Fruit fly (Drosophila melanogaster) whole organism, embryonic: ENCODE results near the gene Taf6.

ENCODE experiments used
- Bdp1 ChIP-seq: fragments of 200-800 bp; sonication (Bioruptor generic); optimal IDR thresholded peaks from 3 replicates; lab custom pipeline; 2016; ENCODE audit warnings: missing biosample characterization, missing genetic modification characterization
- CG10209 ChIP-seq: fragments of 200-800 bp; sonication (Bioruptor generic); optimal IDR thresholded peaks from 3 replicates; lab custom pipeline; 2017; ENCODE audit warnings: missing biosample characterization, mild to moderate bottlenecking, missing genetic modification characterization, missing genetic modification reagents
- CG14441 ChIP-seq: fragments of 200-800 bp; sonication (Bioruptor generic); IDR thresholded peaks from 2 replicates; pipeline ENCODE4 v1.3.6; 2022; ENCODE audit warnings: missing biosample characterization, missing genetic modification characterization
- CG1792 ChIP-seq: fragments of 200-800 bp; sonication (Bioruptor generic); optimal IDR thresholded peaks from 2 replicates; lab custom pipeline; 2016; ENCODE audit warnings: missing biosample characterization, missing genetic modification characterization
- CG18476 ChIP-seq: fragments of 200-800 bp; sonication (Bioruptor generic); optimal IDR thresholded peaks from 2 replicates; lab custom pipeline; 2016; ENCODE audit warnings: missing biosample characterization, mild to moderate bottlenecking, missing genetic modification characterization
- CG30020 ChIP-seq: fragments of 200-800 bp; optimal IDR thresholded peaks from 2 replicates; lab custom pipeline; 2019; ENCODE audit warnings: missing biosample characterization, mild to moderate bottlenecking, missing genetic modification characterization, moderate library complexity
- CG3065 ChIP-seq: fragments of 200-800 bp; sonication (Bioruptor generic); optimal IDR thresholded peaks from 2 replicates; lab custom pipeline; 2016; ENCODE audit warnings: missing biosample characterization, missing genetic modification characterization
- CG3163 ChIP-seq: fragments of 200-800 bp; sonication (Bioruptor generic); optimal IDR thresholded peaks from 3 replicates; lab custom pipeline; 2016; ENCODE audit warnings: missing biosample characterization, missing genetic modification characterization
- CG33213 ChIP-seq: fragments of 200-800 bp; sonication (Bioruptor generic); optimal IDR thresholded peaks from 3 replicates; lab custom pipeline; 2016; ENCODE audit warnings: missing biosample characterization, missing genetic modification characterization
- CG33557 ChIP-seq: fragments of 200-800 bp; sonication (Bioruptor generic); optimal IDR thresholded peaks from 2 replicates; lab custom pipeline; 2019; ENCODE audit warnings: missing biosample characterization, mild to moderate bottlenecking, missing genetic modification characterization, moderate library complexity
- CG6272 ChIP-seq: fragments of 200-800 bp; sonication (Bioruptor generic); IDR thresholded peaks from 2 replicates; pipeline ENCODE4 v1.3.6; 2022; ENCODE audit warnings: missing biosample characterization, missing genetic modification characterization
- CG6813 ChIP-seq: fragments of 200-800 bp; sonication (Bioruptor generic); optimal IDR thresholded peaks from 2 replicates; lab custom pipeline; 2017; ENCODE audit warnings: missing biosample characterization, missing genetic modification characterization, mild to moderate bottlenecking, moderate library complexity, missing genetic modification reagents
- CG9932 ChIP-seq: fragments of 200-800 bp; sonication (Bioruptor generic); IDR thresholded peaks from 2 replicates; pipeline ENCODE4 v1.3.6; 2022; ENCODE audit warnings: missing biosample characterization, missing genetic modification characterization
- Camta ChIP-seq: fragments of 200-800 bp; sonication (Bioruptor generic); optimal IDR thresholded peaks from 2 replicates; lab custom pipeline; 2016; ENCODE audit warnings: missing biosample characterization, missing genetic modification characterization
- Dip2 ChIP-seq: fragments of 200-800 bp; sonication (Bioruptor generic); IDR thresholded peaks from 2 replicates; pipeline ENCODE4 v1.3.6; 2022; ENCODE audit warnings: missing biosample characterization, missing genetic modification characterization
- Dip3 ChIP-seq: fragments of 200-800 bp; sonication (Bioruptor generic); optimal IDR thresholded peaks from 3 replicates; lab custom pipeline; 2016; ENCODE audit warnings: missing biosample characterization, missing genetic modification characterization
- ERR ChIP-seq: fragments of 200-800 bp; sonication (Bioruptor generic); optimal IDR thresholded peaks from 2 replicates; lab custom pipeline; 2016; ENCODE audit warnings: missing biosample characterization, missing genetic modification characterization
- Elba2 ChIP-seq: fragments of 200-800 bp; sonication (Bioruptor generic); optimal IDR thresholded peaks from 3 replicates; lab custom pipeline; 2016; ENCODE audit warnings: missing biosample characterization, missing genetic modification characterization
- Gug ChIP-seq: fragments of 200-800 bp; sonication (Bioruptor generic); IDR thresholded peaks from 4 replicates; pipeline ENCODE4 v1.3.6; 2022; ENCODE audit warnings: missing biosample characterization, missing genetic modification characterization
- HLH3B ChIP-seq: fragments of 200-800 bp; sonication (Bioruptor generic); IDR thresholded peaks from 2 replicates; pipeline ENCODE4 v1.3.6; 2022; ENCODE audit warnings: missing biosample characterization, missing genetic modification characterization
- Hey ChIP-seq: fragments of 200-800 bp; sonication (Bioruptor generic); optimal IDR thresholded peaks from 3 replicates; lab custom pipeline; 2018; ENCODE audit warnings: missing biosample characterization, mild to moderate bottlenecking, missing genetic modification characterization
- Hmr ChIP-seq: fragments of 200-800 bp; sonication (Bioruptor generic); optimal IDR thresholded peaks from 3 replicates; lab custom pipeline; 2017; ENCODE audit warnings: mild to moderate bottlenecking, missing biosample characterization, missing genetic modification reagents, missing genetic modification characterization
- Hr3 ChIP-seq: fragments of 200-800 bp; sonication (Bioruptor generic); optimal IDR thresholded peaks from 3 replicates; lab custom pipeline; 2016; ENCODE audit warnings: missing biosample characterization, missing genetic modification characterization
- Hsf ChIP-seq: fragments of 200-800 bp; sonication (Bioruptor generic); optimal IDR thresholded peaks from 3 replicates; lab custom pipeline; 2016; ENCODE audit warnings: missing biosample characterization, missing genetic modification characterization
- MBD-R2 ChIP-seq: fragments of 200-800 bp; sonication (Bioruptor generic); IDR thresholded peaks from 2 replicates; pipeline ENCODE4 v1.3.6; 2022; ENCODE audit warnings: missing biosample characterization, missing genetic modification characterization
- Max ChIP-seq: fragments of 200-800 bp; sonication (Bioruptor generic); optimal IDR thresholded peaks from 2 replicates; lab custom pipeline; 2016; ENCODE audit warnings: missing biosample characterization, mild to moderate bottlenecking, missing genetic modification characterization
- Neu2 ChIP-seq: fragments of 200-800 bp; sonication (Bioruptor generic); optimal IDR thresholded peaks from 3 replicates; lab custom pipeline; 2016; ENCODE audit warnings: missing biosample characterization, missing genetic modification characterization, borderline replicate concordance
- Vsx1 ChIP-seq: fragments of 200-800 bp; sonication (Bioruptor generic); optimal IDR thresholded peaks from 2 replicates; lab custom pipeline; 2017; ENCODE audit warnings: missing biosample characterization, mild to moderate bottlenecking, missing genetic modification characterization, missing genetic modification reagents
- YL-1 ChIP-seq: fragments of 200-800 bp; sonication (Bioruptor generic); optimal IDR thresholded peaks from 3 replicates; lab custom pipeline; 2017; ENCODE audit warnings: missing biosample characterization, mild to moderate bottlenecking, missing genetic modification characterization
- ase ChIP-seq: fragments of 200-800 bp; sonication (Bioruptor generic); IDR thresholded peaks from 3 replicates; pipeline ENCODE4 v1.3.6; 2022; ENCODE audit warnings: missing biosample characterization, missing genetic modification characterization
- bigmax ChIP-seq: fragments of 200-800 bp; sonication (Bioruptor generic); optimal IDR thresholded peaks from 2 replicates; lab custom pipeline; 2018; ENCODE audit warnings: missing biosample characterization, mild to moderate bottlenecking, missing genetic modification characterization
- dati ChIP-seq: fragments of 200-800 bp; sonication (Bioruptor generic); IDR thresholded peaks from 2 replicates; pipeline ENCODE4 v1.3.6; 2022; ENCODE audit warnings: missing biosample characterization, missing genetic modification characterization
- dimm ChIP-seq: fragments of 200-800 bp; sonication (Bioruptor generic); IDR thresholded peaks from 2 replicates; pipeline ENCODE4 v1.3.6; 2022; ENCODE audit warnings: missing biosample characterization, missing genetic modification characterization
- eyg ChIP-seq: fragments of 200-800 bp; sonication (Bioruptor generic); optimal IDR thresholded peaks from 3 replicates; lab custom pipeline; 2016; ENCODE audit warnings: missing biosample characterization, missing genetic modification characterization
- gro ChIP-seq: fragments of 200-800 bp; sonication (Bioruptor generic); optimal IDR thresholded peaks from 2 replicates; lab custom pipeline; 2016; ENCODE audit warnings: missing biosample characterization, missing genetic modification characterization
- gsb ChIP-seq: fragments of 200-800 bp; sonication (Bioruptor generic); IDR thresholded peaks from 2 replicates; pipeline ENCODE4 v1.3.6; 2022; ENCODE audit warnings: missing biosample characterization, missing genetic modification characterization
- gt ChIP-seq: fragments of 200-800 bp; sonication (Bioruptor generic); IDR thresholded peaks from 2 replicates; pipeline ENCODE4 v1.3.6; 2022; ENCODE audit warnings: missing biosample characterization, missing genetic modification characterization
- h ChIP-seq: fragments of >200 bp; optimal IDR thresholded peaks from 2 replicates; lab custom pipeline; 2017
- hb ChIP-seq: fragments of 200-800 bp; sonication (Bioruptor generic); IDR thresholded peaks from 3 replicates; pipeline ENCODE4 v1.3.6; 2022; ENCODE audit warnings: missing biosample characterization, missing genetic modification characterization; ENCODE audit not compliant: partially characterized antibody
- jumu ChIP-seq: fragments of 200-800 bp; sonication (Bioruptor generic); optimal IDR thresholded peaks from 3 replicates; lab custom pipeline; 2016; ENCODE audit warnings: missing biosample characterization, missing genetic modification characterization
- kay ChIP-seq: fragments of 200-800 bp; sonication (Bioruptor generic); optimal IDR thresholded peaks from 2 replicates; lab custom pipeline; 2016; ENCODE audit warnings: missing biosample characterization, missing genetic modification characterization
- klu ChIP-seq: fragments of 200-800 bp; sonication (Bioruptor generic); IDR thresholded peaks from 2 replicates; pipeline ENCODE4 v1.3.6; 2022; ENCODE audit warnings: missing biosample characterization, missing genetic modification characterization
- pan ChIP-seq, 4 experiments: fragments of >200 bp in 3 of 4; fragments of 200-800 bp in 1 of 4; sonication (Bioruptor generic) in 1 of 4; optimal IDR thresholded peaks in 3 of 4; IDR thresholded peaks in 1 of 4; 2 replicates each; pipeline versions ENCODE4 v1.3.6 to Lab custom; 2017 to 2022; ENCODE audit warnings: missing biosample characterization in 2 of 4, missing genetic modification characterization in 2 of 4, mixed read lengths in 1 of 4
- pb ChIP-seq: fragments of 200-800 bp; sonication (Bioruptor generic); optimal IDR thresholded peaks from 3 replicates; lab custom pipeline; 2016; ENCODE audit warnings: missing biosample characterization, missing genetic modification characterization
- pum ChIP-seq: fragments of 200-800 bp; sonication (Bioruptor generic); optimal IDR thresholded peaks from 2 replicates; lab custom pipeline; 2016; ENCODE audit warnings: missing biosample characterization, missing genetic modification characterization
- sc ChIP-seq, 3 experiments: fragments of >200 bp in 2 of 3; fragments of 200-800 bp in 1 of 3; sonication (Bioruptor generic) in 1 of 3; optimal IDR thresholded peaks; 2 replicates in 2 of 3; 3 replicates in 1 of 3; lab custom pipeline; 2017; ENCODE audit warnings: mild to moderate bottlenecking in 1 of 3, missing biosample characterization in 1 of 3, missing genetic modification characterization in 1 of 3, missing genetic modification reagents in 1 of 3
- sim ChIP-seq: fragments of 200-800 bp; sonication (Bioruptor generic); IDR thresholded peaks from 2 replicates; pipeline ENCODE4 v1.3.6; 2022; ENCODE audit warnings: missing biosample characterization, missing genetic modification characterization
- ttk ChIP-seq: fragments of 200-800 bp; sonication (Bioruptor generic); IDR thresholded peaks from 2 replicates; pipeline ENCODE4 v2.1.2; 2022; ENCODE audit warnings: missing biosample characterization, missing genetic modification characterization
- zen2 ChIP-seq: fragments of 200-800 bp; sonication (Bioruptor generic); IDR thresholded peaks from 3 replicates; pipeline ENCODE4 v1.3.6; 2022; ENCODE audit warnings: missing biosample characterization, missing genetic modification characterization; ENCODE audit not compliant: partially characterized antibody
- zfh1 ChIP-seq: fragments of 200-800 bp; sonication (Bioruptor generic); IDR thresholded peaks from 3 replicates; pipeline ENCODE4 v1.3.6; 2022; ENCODE audit warnings: missing biosample characterization, missing genetic modification characterization

Gene Taf6

dm6 chr3L:19618072-19618958 lies 19.4 kb downstream of the Taf6 start, which contains the start of gene asf1 (continued):
- no peak for TF ChIP-seq ttk (GFP tag; lab: Robert Waterston, UW)
- no peak for TF ChIP-seq klu (GFP tag; lab: Robert Waterston, UW)
- no peak for TF ChIP-seq Hr3
- no peak for TF ChIP-seq h (lab: Kevin White, UChicago)
- TF ChIP-seq CG30020 (tag; lab: Kevin White, UChicago): peak; percentile 23
- no peak for TF ChIP-seq Max
- no peak for TF ChIP-seq dati (GFP tag; lab: Robert Waterston, UW)
- no peak for TF ChIP-seq Dip2 (GFP tag; lab: Robert Waterston, UW)
- TF ChIP-seq Hmr (GFP tag; lab: Kevin White, UChicago): peak; percentile 51
- TF ChIP-seq Dip3 (GFP tag; lab: Kevin White, UChicago): peak; percentile 27
- no peak for TF ChIP-seq CG33557 (GFP tag; lab: Kevin White, UChicago)
- TF ChIP-seq CG9932 (GFP tag; lab: Robert Waterston, UW): 0 out of 2 replicates have a peak, but pooled peaks have one; percentile 32
- TF ChIP-seq YL-1 (GFP tag; lab: Kevin White, UChicago): peak; percentile 10
- peak; percentile 45; the same call in 1 of the 3 replicates for TF ChIP-seq zen2
- TF ChIP-seq sc (optimal IDR thresholded peaks at IDR 0.05; lab: Kevin White, UChicago): no peak
- no peak for TF ChIP-seq sc (GFP tag; optimal IDR thresholded peaks at IDR 0.05; lab: Kevin White, UChicago)
- TF ChIP-seq bigmax: no peak
- no peak for TF ChIP-seq CG3163
- peak; percentile 39 for TF ChIP-seq Hsf (GFP tag; lab: Kevin White, UChicago)
- TF ChIP-seq CG6813 (GFP tag; lab: Kevin White, UChicago): no peak
- TF ChIP-seq pum (GFP tag; lab: Kevin White, UChicago): peak; percentile 10
- no peak for TF ChIP-seq Bdp1 (GFP tag; lab: Kevin White, UChicago)
- no peak for TF ChIP-seq kay
- TF ChIP-seq jumu: no peak
- TF ChIP-seq CG33213: peak; percentile 27
- no peak for TF ChIP-seq Vsx1
- TF ChIP-seq Gug: no peak
- no peak for TF ChIP-seq sim (GFP tag; lab: Robert Waterston, UW)
- no peak for TF ChIP-seq CG14441 (GFP tag; lab: Robert Waterston, UW)
- no peak for TF ChIP-seq CG3065 (GFP tag; lab: Kevin White, UChicago)
- TF ChIP-seq CG6272 (GFP tag; lab: Robert Waterston, UW): no peak
- no peak for TF ChIP-seq CG1792 (GFP tag; lab: Kevin White, UChicago)
- no peak for TF ChIP-seq CG10209 (GFP tag; lab: Kevin White, UChicago)
- peak; percentile 24; the same call in 1 of the 2 replicates for TF ChIP-seq HLH3B (GFP tag; lab: Robert Waterston, UW)
- TF ChIP-seq hb (GFP tag; lab: Robert Waterston, UW): peak; percentile 73; the same call in 1 of the 3 replicates
- TF ChIP-seq gro: no peak
- TF ChIP-seq Neu2 (GFP tag; lab: Kevin White, UChicago): no peak
- TF ChIP-seq Camta (GFP tag; lab: Kevin White, UChicago): no peak
- no peak for TF ChIP-seq ERR
- peak; percentile 42 for TF ChIP-seq MBD-R2 (GFP tag; lab: Robert Waterston, UW)
- TF ChIP-seq gsb: no peak
- TF ChIP-seq pb (GFP tag; lab: Kevin White, UChicago): no peak
- TF ChIP-seq CG18476 (GFP tag; lab: Kevin White, UChicago): no peak
- TF ChIP-seq Hey (tag; lab: Kevin White, UChicago): no peak
- no peak for TF ChIP-seq gt (GFP tag; lab: Robert Waterston, UW)
- TF ChIP-seq zfh1: no peak
- no peak for TF ChIP-seq pan (optimal IDR thresholded peaks at IDR 0.05; lab: Kevin White, UChicago)
- TF ChIP-seq pan (GFP tag; optimal IDR thresholded peaks at IDR 0.05 in 1 of 2, IDR thresholded peaks at IDR 0.05 in 1 of 2): no peak
- no peak for TF ChIP-seq Elba2
- TF ChIP-seq ase (GFP tag; lab: Robert Waterston, UW): no peak
- no peak for TF ChIP-seq eyg (GFP tag; lab: Kevin White, UChicago)
- no peak for TF ChIP-seq dimm
